Fruit fly (Drosophila melanogaster): Measurements from ENCODE around the gene Eip78C.

The Eip78C gene

DNA sequence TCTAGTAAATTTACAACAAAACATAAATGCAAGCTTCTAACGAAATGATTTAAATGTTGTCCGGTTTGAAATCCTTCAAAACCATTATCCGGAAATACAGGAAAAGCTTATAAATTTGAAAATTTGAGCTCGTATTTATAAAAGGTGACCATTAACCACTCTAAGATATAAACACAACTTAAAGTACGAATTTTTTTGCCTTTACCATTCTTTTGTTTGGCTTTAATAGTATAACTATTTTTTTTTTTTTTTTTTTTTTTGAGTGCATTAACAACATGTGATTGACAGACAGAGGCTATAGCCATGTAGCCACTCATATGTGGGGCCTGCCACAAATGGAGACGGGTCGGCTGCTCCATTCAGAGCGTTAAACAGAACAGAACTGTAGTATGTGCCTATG lies 17.0 kb downstream of the Eip78C start (continued):
- no peak for TF ChIP-seq h (optimal IDR thresholded peaks at IDR 0.05)
- TF ChIP-seq dan (GFP tag; IDR thresholded peaks at IDR 0.05) = no peak
- no peak for TF ChIP-seq trh (GFP tag; optimal IDR thresholded peaks at IDR 0.05)
- no peak for TF ChIP-seq cato (GFP tag; optimal IDR thresholded peaks at IDR 0.05; ENCODE audit: borderline replicate concordance)
- peak; percentile 0 for TF ChIP-seq CG2712 (tag; optimal IDR thresholded peaks at IDR 0.05)
- TF ChIP-seq CG42726 (GFP tag; IDR thresholded peaks at IDR 0.05; ENCODE audit: partially characterized antibody) = no peak
- TF ChIP-seq sob (GFP tag; IDR thresholded peaks at IDR 0.05) = no peak
- no peak for TF ChIP-seq CG2202 (tag; optimal IDR thresholded peaks at IDR 0.05)

DNA sequence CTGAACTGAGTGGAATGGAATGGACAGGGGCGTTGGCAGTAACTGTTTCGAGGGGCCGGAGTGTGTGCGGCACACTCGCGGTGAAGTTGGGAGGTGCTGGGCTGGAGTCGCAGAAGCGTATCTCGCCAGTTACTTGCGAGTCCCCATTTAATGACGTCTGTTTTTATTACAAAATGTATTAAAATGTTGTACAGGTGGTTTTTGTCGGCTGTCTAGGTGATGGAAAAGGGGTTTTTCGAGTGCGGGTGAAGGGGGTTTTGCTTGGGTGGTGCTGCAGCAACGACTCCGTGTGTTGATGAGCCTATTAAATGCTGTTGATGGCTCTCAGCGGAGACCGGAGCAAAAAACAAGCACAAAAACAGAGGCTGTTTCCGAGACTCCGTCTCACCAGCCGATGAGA lies 25.0 kb downstream of the Eip78C start:
- TF ChIP-seq PHDP (tag; optimal IDR thresholded peaks at IDR 0.05) (no peak), lbe (GFP tag; optimal IDR thresholded peaks at IDR 0.05) (no peak), CG11695 (GFP tag; IDR thresholded peaks at IDR 0.05) (0 out of 3 replicates have a peak, but pooled peaks have one; percentile 45), ash1 (GFP tag; optimal IDR thresholded peaks at IDR 0.05) (no peak), sens-2 (GFP tag; IDR thresholded peaks at IDR 0.05) (no peak), unc-4 (GFP tag; IDR thresholded peaks at IDR 0.05; ENCODE audit: partially characterized antibody) (no peak), CG18476 (GFP tag; optimal IDR thresholded peaks at IDR 0.05) (no peak), so (GFP tag; IDR thresholded peaks at IDR 0.05) (peak; percentile 44; the same call in 1 of the 3 replicates), Asciz (GFP tag; optimal IDR thresholded peaks at IDR 0.05) (no peak), Abd-B (GFP tag; optimal IDR thresholded peaks at IDR 0.05) (peak; percentile 66), Lim3 (GFP tag; IDR thresholded peaks at IDR 0.05) (no peak), sens (GFP tag) (peak; percentile 73), CG8765 (GFP tag; IDR thresholded peaks at IDR 0.05) (no peak), CG2889 (GFP tag; IDR thresholded peaks at IDR 0.05) (0 out of 3 replicates have a peak, but pooled peaks have one; percentile 22), Sox102F (GFP tag; optimal IDR thresholded peaks at IDR 0.05) (peak; percentile 36), zfh1 (GFP tag; IDR thresholded peaks at IDR 0.05) (peak; percentile 49; the same call in 1 of the 3 replicates), tin (GFP tag; optimal IDR thresholded peaks at IDR 0.05) (peak; percentile 31), btn (GFP tag; optimal IDR thresholded peaks at IDR 0.05) (no peak), CG10321 (GFP tag; IDR thresholded peaks at IDR 0.05) (no peak), Max (GFP tag; optimal IDR thresholded peaks at IDR 0.05) (no peak), slp2 (GFP tag; optimal IDR thresholded peaks at IDR 0.05) (no peak), hb (GFP tag; IDR thresholded peaks at IDR 0.05; ENCODE audit: partially characterized antibody) (no peak), CG14710 (tag; optimal IDR thresholded peaks at IDR 0.05) (no peak), CG4820 (GFP tag; optimal IDR thresholded peaks at IDR 0.05) (peak; percentile 7), ac (GFP tag; optimal IDR thresholded peaks at IDR 0.05) (no peak), Hr51 (GFP tag; optimal IDR thresholded peaks at IDR 0.05) (peak in 1 of 2 experiments; percentile 3), CG9215 (GFP tag; IDR thresholded peaks at IDR 0.05) (0 out of 2 replicates have a peak, but pooled peaks have one; percentile 17), CG10543 (GFP tag; optimal IDR thresholded peaks at IDR 0.05) (peak; percentile 47), CG10147 (GFP tag; optimal IDR thresholded peaks at IDR 0.05) (no peak), Ptx1 (GFP tag; IDR thresholded peaks at IDR 0.05) (peak; percentile 50), gsb (GFP tag; IDR thresholded peaks at IDR 0.05) (no peak), CG8290 (GFP tag; optimal IDR thresholded peaks at IDR 0.05) (no peak), CG8290 (tag; optimal IDR thresholded peaks at IDR 0.05) (peak in 1 of 2 experiments; percentile 16), Mrtf (GFP tag; IDR thresholded peaks at IDR 0.05) (0 out of 3 replicates have a peak, but pooled peaks have one; percentile 49), nom (GFP tag; optimal IDR thresholded peaks at IDR 0.05) (peak; percentile 56), CG7357 (GFP tag; IDR thresholded peaks at IDR 0.05) (no peak), lmd (GFP tag; IDR thresholded peaks at IDR 0.05) (no peak), Drgx (GFP tag; IDR thresholded peaks at IDR 0.05) (peak; percentile 41), CG17186 (GFP tag; optimal IDR thresholded peaks at IDR 0.05) (no peak), CG12155 (GFP tag; optimal IDR thresholded peaks at IDR 0.05) (no peak), CG15601 (tag; optimal IDR thresholded peaks at IDR 0.05) (no peak), CG14441 (GFP tag; IDR thresholded peaks at IDR 0.05) (peak; percentile 64), CG2120 (GFP tag; optimal IDR thresholded peaks at IDR 0.05) (peak; percentile 36)

Data from whole organism, embryonic.